Fruit fly (Drosophila melanogaster): ENCODE data around the gene foxo.

Gene foxo

dm6 chr3R:14061049-14061987 lies 4.6 kb downstream of the foxo start (continued):
- TF ChIP-seq Eip75B (GFP tag; optimal IDR thresholded peaks at IDR 0.05) (peak; percentile 82), CG15336 (GFP tag; IDR thresholded peaks at IDR 0.05) (peak; percentile 95), Ets96B (tag; optimal IDR thresholded peaks at IDR 0.05) (peak; percentile 69), CG6792 (GFP tag; optimal IDR thresholded peaks at IDR 0.05) (peak; percentile 70), CG4318 (GFP tag; optimal IDR thresholded peaks at IDR 0.05) (no peak), Gug (GFP tag; IDR thresholded peaks at IDR 0.05) (peak; percentile 54; the same call in 1 of the 2 replicates), CG16779 (tag; optimal IDR thresholded peaks at IDR 0.05) (peak; percentile 98), Sox102F (GFP tag; optimal IDR thresholded peaks at IDR 0.05) (peak; percentile 66), Smox (GFP tag; optimal IDR thresholded peaks at IDR 0.05) (no peak), CG6163 (GFP tag; IDR thresholded peaks at IDR 0.05) (peak; percentile 98), fkh (GFP tag; optimal IDR thresholded peaks at IDR 0.05) (no peak), ss (GFP tag; optimal IDR thresholded peaks at IDR 0.05) (peak; percentile 98 to 99), Blimp-1 (GFP tag; optimal IDR thresholded peaks at IDR 0.05) (no peak), CG10631 (GFP tag; optimal IDR thresholded peaks at IDR 0.05) (peak; percentile 40), CG8319 (GFP tag; optimal IDR thresholded peaks at IDR 0.05) (peak; percentile 43), Hr4 (GFP tag; optimal IDR thresholded peaks at IDR 0.05) (peak; percentile 27), CG34406 (GFP tag; optimal IDR thresholded peaks at IDR 0.05) (peak; percentile 83), dac (GFP tag; optimal IDR thresholded peaks at IDR 0.05) (peak; percentile 41), CG9139 (GFP tag; optimal IDR thresholded peaks at IDR 0.05) (peak; percentile 99), lz (GFP tag; optimal IDR thresholded peaks at IDR 0.05) (no peak)

dm6 chr3R:14061988-14062868 lies 5.5 kb downstream of the foxo start:
- TF ChIP-seq fd85E (GFP tag; optimal IDR thresholded peaks at IDR 0.05) (no peak), Sox14 (GFP tag; optimal IDR thresholded peaks at IDR 0.05) (peak; percentile 42), CG15336 (GFP tag; IDR thresholded peaks at IDR 0.05) (0 out of 2 replicates have a peak, but pooled peaks have one; percentile 19), CG10631 (GFP tag; optimal IDR thresholded peaks at IDR 0.05) (peak; percentile 60), Eip93F (GFP tag; optimal IDR thresholded peaks at IDR 0.05) (no peak), CG1621 (tag; optimal IDR thresholded peaks at IDR 0.05) (peak; percentile 29), lz (GFP tag; optimal IDR thresholded peaks at IDR 0.05) (peak; percentile 52), topi (GFP tag; optimal IDR thresholded peaks at IDR 0.05) (peak; percentile 60), CG34406 (GFP tag; optimal IDR thresholded peaks at IDR 0.05) (peak; percentile 69), cyc (GFP tag; optimal IDR thresholded peaks at IDR 0.05) (peak; percentile 48), CG7368 (GFP tag; optimal IDR thresholded peaks at IDR 0.05) (peak; percentile 25), Gug (GFP tag; IDR thresholded peaks at IDR 0.05) (no peak), CG8319 (GFP tag; optimal IDR thresholded peaks at IDR 0.05) (peak; percentile 71), CG9139 (GFP tag; optimal IDR thresholded peaks at IDR 0.05) (no peak), CG11762 (GFP tag; optimal IDR thresholded peaks at IDR 0.05; ENCODE audit: insufficient read depth) (peak; percentile 55), CG10669 (GFP tag; optimal IDR thresholded peaks at IDR 0.05) (peak; percentile 87), vri (GFP tag; optimal IDR thresholded peaks at IDR 0.05) (no peak), fkh (GFP tag; optimal IDR thresholded peaks at IDR 0.05) (no peak), CG8119 (GFP tag; IDR thresholded peaks at IDR 0.05) (peak; percentile 29; the same call in 2 of the 3 replicates), dsx (GFP tag; optimal IDR thresholded peaks at IDR 0.05; ENCODE audit: poor library complexity, severe bottlenecking) (peak; percentile 45), eg (GFP tag; IDR thresholded peaks at IDR 0.05) (peak; percentile 15; the same call in 1 of the 3 replicates), Eip75B (GFP tag; optimal IDR thresholded peaks at IDR 0.05) (peak; percentile 49), CG6854 (GFP tag; optimal IDR thresholded peaks at IDR 0.05) (no peak), Sox15 (GFP tag; optimal IDR thresholded peaks at IDR 0.05) (peak; percentile 75), CG11294 (GFP tag; IDR thresholded peaks at IDR 0.05) (peak; percentile 62; the same call in 1 of the 2 replicates), Blimp-1 (GFP tag; optimal IDR thresholded peaks at IDR 0.05) (peak; percentile 17), CG6163 (GFP tag; IDR thresholded peaks at IDR 0.05) (peak; percentile 43), Lpt (GFP tag; optimal IDR thresholded peaks at IDR 0.05) (no peak), CG6808 (GFP tag; optimal IDR thresholded peaks at IDR 0.05) (peak; percentile 81), Sox102F (GFP tag; optimal IDR thresholded peaks at IDR 0.05) (peak; percentile 46), Hr38 (GFP tag; optimal IDR thresholded peaks at IDR 0.05) (no peak), CG8632 (GFP tag; optimal IDR thresholded peaks at IDR 0.05) (peak; percentile 73), Hr39 (GFP tag; optimal IDR thresholded peaks at IDR 0.05) (peak; percentile 61), OdsH (GFP tag; optimal IDR thresholded peaks at IDR 0.05) (peak; percentile 62), CG6276 (GFP tag; optimal IDR thresholded peaks at IDR 0.05) (no peak)
